Fruit fly (Drosophila melanogaster) whole organism, embryonic: ENCODE data around the gene AANATL7.

Source experiments
- BEAF-32 ChIP-seq: fragments of 200-800 bp; sonication (Bioruptor generic); optimal IDR thresholded peaks from 3 replicates; lab custom pipeline; 2017; ENCODE audit warnings: missing biosample characterization, missing genetic modification characterization, mild to moderate bottlenecking, moderate library complexity, missing genetic modification reagents
- CG10147 ChIP-seq: fragments of 200-800 bp; sonication (Bioruptor generic); optimal IDR thresholded peaks from 2 replicates; lab custom pipeline; 2019; ENCODE audit warnings: missing biosample characterization, mild to moderate bottlenecking, missing genetic modification characterization, moderate library complexity
- CG10959 ChIP-seq: fragments of 200-800 bp; sonication (Bioruptor generic); IDR thresholded peaks from 2 replicates; pipeline ENCODE4 v1.3.6; 2022; ENCODE audit warnings: missing biosample characterization, missing genetic modification characterization
- CG12071 ChIP-seq: fragments of 200-800 bp; sonication (Bioruptor generic); optimal IDR thresholded peaks from 3 replicates; lab custom pipeline; 2018; ENCODE audit warnings: missing biosample characterization, mild to moderate bottlenecking, missing genetic modification characterization
- CG12236 ChIP-seq: fragments of 200-800 bp; sonication (Bioruptor generic); optimal IDR thresholded peaks from 2 replicates; lab custom pipeline; 2016; ENCODE audit warnings: missing biosample characterization, missing genetic modification characterization
- CG12299 ChIP-seq: fragments of 200-800 bp; sonication (Bioruptor generic); optimal IDR thresholded peaks from 2 replicates; lab custom pipeline; 2018; ENCODE audit warnings: missing biosample characterization, mild to moderate bottlenecking, missing genetic modification characterization
- CG13296 ChIP-seq: fragments of 200-800 bp; sonication (Bioruptor generic); optimal IDR thresholded peaks from 3 replicates; lab custom pipeline; 2018; ENCODE audit warnings: missing biosample characterization, mild to moderate bottlenecking, missing genetic modification characterization
- CG13424 ChIP-seq: fragments of 200-800 bp; sonication (Bioruptor generic); optimal IDR thresholded peaks from 2 replicates; lab custom pipeline; 2019; ENCODE audit warnings: missing biosample characterization, mild to moderate bottlenecking, missing genetic modification characterization, moderate library complexity
- CG13624 ChIP-seq: fragments of 200-800 bp; sonication (Bioruptor generic); optimal IDR thresholded peaks from 2 replicates; lab custom pipeline; 2016; ENCODE audit warnings: missing biosample characterization, missing genetic modification characterization
- CG14860 ChIP-seq: fragments of 200-800 bp; sonication (Bioruptor generic); IDR thresholded peaks from 3 replicates; pipeline ENCODE4 v1.3.6; 2022; ENCODE audit warnings: missing biosample characterization, missing genetic modification characterization; ENCODE audit not compliant: partially characterized antibody
- CG2199 ChIP-seq: fragments of 200-800 bp; sonication (Bioruptor generic); IDR thresholded peaks from 3 replicates; pipeline ENCODE4 v1.3.6; 2022; ENCODE audit warnings: missing biosample characterization, missing genetic modification characterization
- CG2889 ChIP-seq: fragments of 200-800 bp; sonication (Bioruptor generic); IDR thresholded peaks from 3 replicates; pipeline ENCODE4 v1.3.6; 2022; ENCODE audit warnings: missing biosample characterization, missing genetic modification characterization
- CG31365 ChIP-seq: fragments of 200-800 bp; sonication (Bioruptor generic); optimal IDR thresholded peaks from 2 replicates; lab custom pipeline; 2018; ENCODE audit warnings: missing biosample characterization, mild to moderate bottlenecking, missing genetic modification characterization
- CG32532 ChIP-seq: fragments of 200-800 bp; sonication (Bioruptor generic); IDR thresholded peaks from 2 replicates; pipeline ENCODE4 v1.3.6; 2022; ENCODE audit warnings: missing biosample characterization, missing genetic modification characterization
- CG33557 ChIP-seq: fragments of 200-800 bp; sonication (Bioruptor generic); optimal IDR thresholded peaks from 2 replicates; lab custom pipeline; 2019; ENCODE audit warnings: missing biosample characterization, mild to moderate bottlenecking, missing genetic modification characterization, moderate library complexity
- CG34224 ChIP-seq: fragments of 200-800 bp; sonication (Bioruptor generic); IDR thresholded peaks from 3 replicates; pipeline ENCODE4 v1.3.6; 2022; ENCODE audit warnings: missing biosample characterization, missing genetic modification characterization; ENCODE audit not compliant: partially characterized antibody
- CG4282 ChIP-seq: fragments of 200-800 bp; sonication (Bioruptor generic); optimal IDR thresholded peaks from 2 replicates; lab custom pipeline; 2016; ENCODE audit warnings: missing biosample characterization, missing genetic modification characterization
- CG6654 ChIP-seq: fragments of 200-800 bp; sonication (Bioruptor generic); optimal IDR thresholded peaks from 2 replicates; lab custom pipeline; 2017; ENCODE audit warnings: missing biosample characterization, mild to moderate bottlenecking, missing genetic modification characterization
- CG8359 ChIP-seq: fragments of 200-800 bp; sonication (Bioruptor generic); optimal IDR thresholded peaks from 2 replicates; lab custom pipeline; 2017; ENCODE audit warnings: missing biosample characterization, mild to moderate bottlenecking, missing genetic modification characterization, borderline replicate concordance
- CG8944 ChIP-seq: fragments of 200-800 bp; sonication (Bioruptor generic); optimal IDR thresholded peaks from 3 replicates; lab custom pipeline; 2016; ENCODE audit warnings: missing biosample characterization, missing genetic modification characterization
- CG9932 ChIP-seq: fragments of 200-800 bp; sonication (Bioruptor generic); IDR thresholded peaks from 2 replicates; pipeline ENCODE4 v1.3.6; 2022; ENCODE audit warnings: missing biosample characterization, missing genetic modification characterization
- E2f2 ChIP-seq: fragments of 200-800 bp; sonication (Bioruptor generic); IDR thresholded peaks from 2 replicates; pipeline ENCODE4 v1.3.6; 2022; ENCODE audit warnings: missing biosample characterization, missing genetic modification characterization
- Ets65A ChIP-seq: fragments of 200-800 bp; sonication (Bioruptor generic); peaks from one replicate; lab custom pipeline; 2016; ENCODE audit warnings: missing biosample characterization, missing genetic modification characterization
- Fer1 ChIP-seq: fragments of 200-800 bp; sonication (Bioruptor generic); optimal IDR thresholded peaks from 2 replicates; lab custom pipeline; 2017; ENCODE audit warnings: missing biosample characterization, mild to moderate bottlenecking, missing genetic modification characterization
- Fer2 ChIP-seq: fragments of 200-800 bp; sonication (Bioruptor generic); optimal IDR thresholded peaks from 2 replicates; lab custom pipeline; 2018; ENCODE audit warnings: missing biosample characterization, mild to moderate bottlenecking, missing genetic modification characterization, moderate library complexity
- Gsc ChIP-seq: fragments of 200-800 bp; sonication (Bioruptor generic); IDR thresholded peaks from 2 replicates; pipeline ENCODE4 v1.3.6; 2022; ENCODE audit warnings: missing biosample characterization, missing genetic modification characterization
- Gug ChIP-seq: fragments of 200-800 bp; sonication (Bioruptor generic); IDR thresholded peaks from 4 replicates; pipeline ENCODE4 v1.3.6; 2022; ENCODE audit warnings: missing biosample characterization, missing genetic modification characterization
- H15 ChIP-seq: fragments of 200-800 bp; sonication (Bioruptor generic); IDR thresholded peaks from 3 replicates; pipeline ENCODE4 v1.3.6; 2022; ENCODE audit warnings: missing biosample characterization, missing genetic modification characterization
- HLHmδ ChIP-seq: fragments of 200-800 bp; sonication (Bioruptor generic); optimal IDR thresholded peaks from 2 replicates; lab custom pipeline; 2018; ENCODE audit warnings: missing biosample characterization, mild to moderate bottlenecking, missing genetic modification characterization, moderate library complexity
- HmgD ChIP-seq: fragments of 200-800 bp; sonication (Bioruptor generic); optimal IDR thresholded peaks from 3 replicates; lab custom pipeline; 2016; ENCODE audit warnings: missing biosample characterization, missing genetic modification characterization
- Lpt ChIP-seq: fragments of >200 bp; optimal IDR thresholded peaks from 2 replicates; lab custom pipeline; 2018; ENCODE audit warnings: missing biosample characterization, missing genetic modification characterization
- Max ChIP-seq: fragments of 200-800 bp; sonication (Bioruptor generic); optimal IDR thresholded peaks from 2 replicates; lab custom pipeline; 2016; ENCODE audit warnings: missing biosample characterization, mild to moderate bottlenecking, missing genetic modification characterization
- Sox102F ChIP-seq: fragments of 200-800 bp; sonication (Bioruptor generic); optimal IDR thresholded peaks from 2 replicates; lab custom pipeline; 2018; ENCODE audit warnings: missing biosample characterization, mild to moderate bottlenecking, missing genetic modification characterization, moderate library complexity
- Sry-δ ChIP-seq: fragments of 200-800 bp; sonication (Bioruptor generic); optimal IDR thresholded peaks from 2 replicates; lab custom pipeline; 2016; ENCODE audit warnings: missing biosample characterization, missing genetic modification characterization
- cad ChIP-seq: fragments of >200 bp; optimal IDR thresholded peaks from 2 replicates; lab custom pipeline; 2017; ENCODE audit warnings: missing biosample characterization, missing genetic modification characterization
- dysf ChIP-seq: fragments of 200-800 bp; sonication (Bioruptor generic); IDR thresholded peaks from 3 replicates; pipeline ENCODE4 v1.3.6; 2022; ENCODE audit warnings: missing biosample characterization, missing genetic modification characterization
- fd96Cb ChIP-seq: fragments of 200-800 bp; sonication (Bioruptor generic); optimal IDR thresholded peaks from 2 replicates; lab custom pipeline; 2018; ENCODE audit warnings: missing biosample characterization, mild to moderate bottlenecking, missing genetic modification characterization, moderate library complexity
- gcm ChIP-seq: fragments of 200-800 bp; sonication (Bioruptor generic); optimal IDR thresholded peaks from 2 replicates; lab custom pipeline; 2019; ENCODE audit warnings: missing biosample characterization, mild to moderate bottlenecking, missing genetic modification characterization, moderate library complexity
- hbn ChIP-seq: fragments of 200-800 bp; sonication (Bioruptor generic); IDR thresholded peaks from 2 replicates; pipeline ENCODE4 v1.3.6; 2022; ENCODE audit warnings: missing biosample characterization, missing genetic modification characterization; ENCODE audit not compliant: partially characterized antibody
- kni ChIP-seq: fragments of 200-800 bp; sonication (Bioruptor generic); optimal IDR thresholded peaks from 3 replicates; lab custom pipeline; 2017; ENCODE audit warnings: mild to moderate bottlenecking, missing biosample characterization, missing genetic modification reagents, missing genetic modification characterization
- peb ChIP-seq: fragments of 200-800 bp; sonication (Bioruptor generic); IDR thresholded peaks from 2 replicates; pipeline ENCODE4 v1.3.6; 2022; ENCODE audit warnings: missing biosample characterization, missing genetic modification characterization
- phol ChIP-seq: fragments of 200-800 bp; sonication (Bioruptor generic); optimal IDR thresholded peaks from 3 replicates; lab custom pipeline; 2018; ENCODE audit warnings: missing biosample characterization, mild to moderate bottlenecking, missing genetic modification characterization, moderate library complexity
- pum ChIP-seq: fragments of 200-800 bp; sonication (Bioruptor generic); optimal IDR thresholded peaks from 2 replicates; lab custom pipeline; 2016; ENCODE audit warnings: missing biosample characterization, missing genetic modification characterization
- rib ChIP-seq: fragments of 200-800 bp; sonication (Bioruptor generic); IDR thresholded peaks from 2 replicates; pipeline ENCODE4 v1.3.6; 2022; ENCODE audit warnings: missing biosample characterization, missing genetic modification characterization
- sisA ChIP-seq: fragments of 200-800 bp; sonication (Bioruptor generic); IDR thresholded peaks from 2 replicates; pipeline ENCODE4 v1.3.6; 2022; ENCODE audit warnings: missing biosample characterization, missing genetic modification characterization
- stwl ChIP-seq: fragments of 200-800 bp; sonication (Bioruptor generic); optimal IDR thresholded peaks from 3 replicates; lab custom pipeline; 2018; ENCODE audit warnings: missing biosample characterization, mild to moderate bottlenecking, missing genetic modification characterization, moderate library complexity
- tna ChIP-seq: fragments of 200-800 bp; sonication (Bioruptor generic); IDR thresholded peaks from 2 replicates; pipeline ENCODE4 v1.3.6; 2022; ENCODE audit warnings: missing biosample characterization, missing genetic modification characterization; ENCODE audit not compliant: partially characterized antibody
- unpg ChIP-seq: fragments of 200-800 bp; sonication (Bioruptor generic); optimal IDR thresholded peaks from 3 replicates; lab custom pipeline; 2018; ENCODE audit warnings: missing biosample characterization, mild to moderate bottlenecking, missing genetic modification characterization, moderate library complexity
- usp ChIP-seq: fragments of >200 bp; optimal IDR thresholded peaks from 2 replicates; lab custom pipeline; 2017; ENCODE audit warnings: missing biosample characterization, missing genetic modification characterization
- vnd ChIP-seq: fragments of 200-800 bp; sonication (Bioruptor generic); IDR thresholded peaks from 3 replicates; pipeline ENCODE4 v1.3.6; 2022; ENCODE audit warnings: missing biosample characterization, missing genetic modification characterization; ENCODE audit not compliant: partially characterized antibody

The AANATL7 gene

dm6 chrX:2533843-2534473 is 46.8 kb upstream of the AANATL7 start (continued):
- TF ChIP-seq vnd (GFP tag; lab: Robert Waterston, UW) (no peak), Gsc (GFP tag; lab: Robert Waterston, UW) (peak; percentile 18; the same call in 1 of the 2 replicates), cad (GFP tag; lab: Kevin White, UChicago) (no peak), CG6654 (GFP tag; lab: Kevin White, UChicago) (no peak), E2f2 (GFP tag; lab: Robert Waterston, UW) (peak; percentile 40; the same call in 1 of the 2 replicates), hbn (GFP tag; lab: Robert Waterston, UW) (no peak), HmgD (no peak), CG9932 (GFP tag; lab: Robert Waterston, UW) (peak; percentile 54), CG34224 (no peak), CG10147 (no peak), HLHmδ (GFP tag; lab: Kevin White, UChicago) (no peak), CG12071 (peak; percentile 71), Gug (GFP tag; lab: Robert Waterston, UW) (peak; percentile 78), usp (GFP tag; lab: Kevin White, UChicago) (no peak), sisA (GFP tag; lab: Robert Waterston, UW) (peak; percentile 83), CG2199 (0 out of 3 replicates have a peak, but pooled peaks have one; percentile 59), CG12236 (GFP tag; lab: Kevin White, UChicago) (no peak), Sox102F (GFP tag; lab: Kevin White, UChicago) (peak; percentile 69), fd96Cb (tag; lab: Kevin White, UChicago) (peak; percentile 30), Sry-δ (peak; percentile 15), dysf (GFP tag; lab: Robert Waterston, UW) (peak; percentile 83), BEAF-32 (GFP tag; lab: Kevin White, UChicago) (no peak), CG13624 (GFP tag; lab: Kevin White, UChicago) (peak; percentile 43), CG12299 (tag; lab: Kevin White, UChicago) (no peak), Max (no peak), stwl (no peak), gcm (GFP tag; lab: Kevin White, UChicago) (no peak), Fer1 (GFP tag; lab: Kevin White, UChicago) (peak; percentile 58), tna (GFP tag; lab: Robert Waterston, UW) (no peak), H15 (GFP tag; lab: Robert Waterston, UW) (peak; percentile 42; the same call in 1 of the 3 replicates), rib (GFP tag; lab: Robert Waterston, UW) (no peak), Ets65A (GFP tag; lab: Kevin White, UChicago) (peak; percentile 81), unpg (GFP tag; lab: Kevin White, UChicago) (peak; percentile 60), CG31365 (tag; lab: Kevin White, UChicago) (no peak), CG13296 (GFP tag; lab: Kevin White, UChicago) (peak; percentile 57), kni (no peak), CG2889 (GFP tag; lab: Robert Waterston, UW) (no peak), CG32532 (GFP tag; lab: Robert Waterston, UW) (peak; percentile 77), peb (GFP tag; lab: Robert Waterston, UW) (no peak), CG13424 (peak; percentile 64), CG10959 (GFP tag; lab: Robert Waterston, UW) (no peak), CG8359 (GFP tag; lab: Kevin White, UChicago) (no peak), phol (tag; lab: Kevin White, UChicago) (peak; percentile 40), CG33557 (GFP tag; lab: Kevin White, UChicago) (no peak), CG4282 (no peak), CG8944 (GFP tag; lab: Kevin White, UChicago) (peak; percentile 57), Fer2 (tag; lab: Kevin White, UChicago) (peak; percentile 37), pum (peak; percentile 8), CG14860 (GFP tag; lab: Robert Waterston, UW) (no peak), Lpt (GFP tag; lab: Kevin White, UChicago) (no peak)
